Worm (Caenorhabditis elegans): ENCODE results near the gene T03F6.3.

DNA sequence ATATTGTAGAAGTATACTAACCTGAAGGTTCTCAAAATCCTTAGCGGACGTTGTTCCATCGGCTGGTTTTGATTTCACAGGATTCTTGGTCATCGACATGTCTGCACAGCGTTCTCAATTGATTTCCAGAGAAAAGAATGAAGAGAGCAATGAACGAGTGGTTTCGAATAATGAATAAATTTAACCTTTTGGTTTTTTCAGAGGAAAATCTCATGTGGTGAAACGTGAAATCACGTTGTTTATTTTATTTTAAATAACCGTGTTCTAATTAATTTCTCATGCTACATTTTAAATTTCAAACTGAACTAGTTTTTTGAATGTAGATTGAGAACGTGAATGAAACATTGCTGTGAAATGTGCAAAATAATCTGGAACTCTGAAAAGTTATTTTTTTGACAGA, 9.0 kb upstream of the T03F6.3 start, which contains the start of gene T03F6.6:
- TF ChIP-seq ama-1 (optimal IDR thresholded peaks at IDR 0.05) (no peak), snpc-4 (tag; optimal IDR thresholded peaks at IDR 0.05) (no peak), skn-1 (tag; optimal IDR thresholded peaks at IDR 0.05) (no peak), unc-55 (GFP tag; optimal IDR thresholded peaks at IDR 0.05) (no peak), fos-1 (tag; optimal IDR thresholded peaks at IDR 0.05) (no peak), zag-1 (tag; optimal IDR thresholded peaks at IDR 0.05) (no peak)
